Worm (Caenorhabditis elegans) whole organism, midembryonic: ENCODE measurements around the gene F15E6.10.

ENCODE experiments used
- cog-1 ChIP-seq: sonication (generic microtip); optimal IDR thresholded peaks from 2 replicates; lab custom pipeline; 2016; ENCODE audit warnings: missing genetic modification characterization, missing compliant biosample characterization
- flt-1 ChIP-seq: fragments of 200-800 bp; sonication (Bioruptor generic); IDR thresholded peaks from 2 replicates; pipeline ENCODE4 v1.3.6; 2022; ENCODE audit warnings: missing genetic modification characterization, missing compliant biosample characterization
- klf-2 ChIP-seq: fragments of 200-800 bp; sonication (Bioruptor generic); conservative IDR thresholded peaks from 2 replicates; pipeline ENCODE4 v1.3.6; 2022; ENCODE audit warnings: missing genetic modification reagents, missing genetic modification characterization, missing compliant biosample characterization
- med-1 ChIP-seq: sonication (generic microtip); optimal IDR thresholded peaks from 2 replicates; lab custom pipeline; 2017; ENCODE audit warnings: missing genetic modification characterization, mild to moderate bottlenecking, missing compliant biosample characterization, antibody characterized with exemption, missing genetic modification reagents; ENCODE audit not compliant: insufficient read depth
- ref-1 ChIP-seq: fragments of 200-800 bp; sonication (Bioruptor generic); conservative IDR thresholded peaks from 2 replicates; pipeline ENCODE4 v1.3.6; 2022; ENCODE audit warnings: missing genetic modification reagents, missing genetic modification characterization, missing compliant biosample characterization
- tab-1 ChIP-seq: fragments of 200-800 bp; sonication (Bioruptor generic); IDR thresholded peaks from 2 replicates; pipeline ENCODE4 v1.3.6; 2022; ENCODE audit warnings: missing genetic modification characterization, missing compliant biosample characterization
- ztf-29 ChIP-seq: fragments of 200-800 bp; sonication (Bioruptor generic); IDR thresholded peaks from 2 replicates; pipeline ENCODE4 v1.3.6; 2022; ENCODE audit warnings: missing genetic modification reagents, missing genetic modification characterization, missing compliant biosample characterization

DNA sequence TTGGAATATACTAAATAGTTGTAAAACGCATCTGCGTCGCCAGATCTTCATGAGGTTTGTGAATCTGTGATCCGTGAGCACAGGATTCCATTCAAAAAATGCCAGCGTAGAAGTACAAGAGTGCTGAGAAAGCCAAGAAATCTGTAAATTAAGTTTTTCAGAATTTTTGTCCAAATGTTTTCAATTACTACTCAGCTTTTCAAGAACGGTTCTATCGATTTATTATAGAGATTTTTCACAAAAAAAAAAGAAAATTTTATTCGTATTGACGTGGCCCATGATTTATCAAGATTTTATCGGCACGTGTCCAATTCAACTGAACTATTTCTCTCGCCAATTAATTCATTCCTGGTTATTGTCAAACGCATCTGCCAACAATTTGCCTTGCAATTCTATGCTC is 23.4 kb upstream of the F15E6.10 start, which contains the start of gene F36A4.3:
- TF ChIP-seq ztf-29 (GFP tag; lab: Robert Waterston, UW) (no peak), med-1 (GFP tag; lab: Kevin White, UChicago) (no peak), tab-1 (no peak), klf-2 (no peak), flt-1 (GFP tag; lab: Robert Waterston, UW) (no peak), ref-1 (GFP tag; lab: Robert Waterston, UW) (no peak), cog-1 (tag; lab: Kevin White, UChicago) (no peak)
